Fruit fly (Drosophila melanogaster): ENCODE data around the gene twr.

dm6 chr3R:6668234-6668633 is 10.6 kb downstream of the twr start:
- no peak for TF ChIP-seq kay (GFP tag; ENCODE audit: borderline replicate concordance)
- TF ChIP-seq Crg-1 (GFP tag; optimal IDR thresholded peaks at IDR 0.05) = no peak
- TF ChIP-seq CG7101 (tag; optimal IDR thresholded peaks at IDR 0.05) = no peak
- no peak for TF ChIP-seq CG7045 (GFP tag; optimal IDR thresholded peaks at IDR 0.05)
- no peak for TF ChIP-seq tj (GFP tag; optimal IDR thresholded peaks at IDR 0.05)
- TF ChIP-seq bab1 (GFP tag; optimal IDR thresholded peaks at IDR 0.05) = no peak
- TF ChIP-seq cic (GFP tag; optimal IDR thresholded peaks at IDR 0.05) = no peak
- TF ChIP-seq CG1620 (GFP tag; optimal IDR thresholded peaks at IDR 0.05) = no peak
